Worm (Caenorhabditis elegans) whole organism, L4/young adult: ENCODE data around the gene cutl-23.

Experiments used
- W03F9.2 ChIP-seq: fragments of 150-350 bp; optimal IDR thresholded peaks from 2 replicates; lab custom pipeline; 2014; ENCODE audit warnings: missing biosample characterization, missing genetic modification characterization
- dao-5 ChIP-seq: sonication (generic microtip); optimal IDR thresholded peaks from 2 replicates; lab custom pipeline; 2016; ENCODE audit warnings: missing genotype, missing genetic modification characterization, moderate library complexity, missing compliant biosample characterization
- him-1 ChIP-seq: sonication (generic microtip); optimal IDR thresholded peaks from 2 replicates; lab custom pipeline; 2016; ENCODE audit warnings: missing genotype, missing genetic modification reagents, missing genetic modification characterization, missing compliant biosample characterization

- TF ChIP-seq W03F9.2 (tag; lab: Kevin White, UChicago), result no peak
- TF ChIP-seq him-1, result no peak
- no peak for TF ChIP-seq dao-5 (tag; lab: Kevin White, UChicago)
These were observed 35.3 kb downstream of the cutl-23 start, which contains the start of gene R12B2.3 for ce11 chrIII:5805273-5805672.
